Worm (Caenorhabditis elegans) whole organism, L2 larva: ENCODE measurements around the gene F10E9.3.

Experiments
- F13H6.1 ChIP-seq: sonication (generic microtip); optimal IDR thresholded peaks from 2 replicates; lab custom pipeline; 2016; ENCODE audit warnings: missing genetic modification characterization, missing compliant biosample characterization
- ZK546.5 ChIP-seq: sonication (generic microtip); optimal IDR thresholded peaks from 2 replicates; lab custom pipeline; 2017; ENCODE audit warnings: missing biosample characterization, missing genetic modification characterization
- alr-1 ChIP-seq: fragments of 150-350 bp; optimal IDR thresholded peaks from 2 replicates; lab custom pipeline; 2014; ENCODE audit warnings: missing biosample characterization, missing genetic modification characterization
- aly-2 ChIP-seq: fragments of 150-350 bp; optimal IDR thresholded peaks from 2 replicates; lab custom pipeline; 2014; ENCODE audit warnings: missing biosample characterization, missing genetic modification characterization
- ceh-82 ChIP-seq: fragments of 150-350 bp; optimal IDR thresholded peaks from 2 replicates; lab custom pipeline; 2014; ENCODE audit warnings: missing biosample characterization, missing genetic modification characterization
- dmd-4 ChIP-seq: sonication (generic microtip); optimal IDR thresholded peaks from 2 replicates; lab custom pipeline; 2017; ENCODE audit warnings: missing biosample characterization, missing genetic modification characterization
- egl-27 ChIP-seq: sonication (generic microtip); optimal IDR thresholded peaks from 3 replicates; lab custom pipeline; 2017; ENCODE audit warnings: missing biosample characterization, missing genetic modification reagents, missing genetic modification characterization
- elt-1 ChIP-seq: fragments of 150-350 bp; optimal IDR thresholded peaks from 2 replicates; lab custom pipeline; 2014; ENCODE audit warnings: missing biosample characterization, missing genetic modification characterization
- elt-3 ChIP-seq: sonication (generic microtip); optimal IDR thresholded peaks from 2 replicates; lab custom pipeline; 2017; ENCODE audit warnings: missing biosample characterization, missing genetic modification characterization
- fos-1 ChIP-seq: fragments of 150-350 bp; optimal IDR thresholded peaks from 2 replicates; lab custom pipeline; 2014; ENCODE audit warnings: missing biosample characterization, missing genetic modification characterization
- gmeb-1 ChIP-seq: fragments of 150-350 bp; optimal IDR thresholded peaks from 2 replicates; lab custom pipeline; 2014; ENCODE audit warnings: missing biosample characterization, missing genetic modification characterization
- lin-11 ChIP-seq: fragments of 150-350 bp; sonication (generic microtip); optimal IDR thresholded peaks from 2 replicates; lab custom pipeline; 2014; ENCODE audit warnings: missing biosample characterization, missing genetic modification characterization, inconsistent platforms, mixed read lengths
- lin-39 ChIP-seq: fragments of 150-350 bp; optimal IDR thresholded peaks from 2 replicates; lab custom pipeline; 2014; ENCODE audit warnings: missing biosample characterization, missing genetic modification reagents, missing genetic modification characterization
- mab-5 ChIP-seq: fragments of 150-350 bp; optimal IDR thresholded peaks from 2 replicates; lab custom pipeline; 2014; ENCODE audit warnings: missing biosample characterization, missing genetic modification characterization
- mdl-1 ChIP-seq, 2 experiments: fragments of 150-350 bp in 1 of 2; sonication (generic microtip) in 1 of 2; optimal IDR thresholded peaks; 2 replicates each; lab custom pipeline; 2017; ENCODE audit warnings: missing biosample characterization in 2 of 2, missing genetic modification characterization in 2 of 2
- nhr-10 ChIP-seq: sonication (generic microtip); optimal IDR thresholded peaks from 2 replicates; lab custom pipeline; 2017; ENCODE audit warnings: missing biosample characterization, missing genetic modification characterization
- nhr-11 ChIP-seq: fragments of 150-350 bp; optimal IDR thresholded peaks from 2 replicates; lab custom pipeline; 2014; ENCODE audit warnings: missing biosample characterization, missing genetic modification characterization
- nhr-12 ChIP-seq: fragments of 150-350 bp; optimal IDR thresholded peaks from 2 replicates; lab custom pipeline; 2014; ENCODE audit warnings: missing biosample characterization, missing genetic modification characterization
- nhr-129 ChIP-seq: fragments of 150-350 bp; optimal IDR thresholded peaks from 2 replicates; lab custom pipeline; 2014; ENCODE audit warnings: missing biosample characterization, missing genetic modification characterization
- nhr-21 ChIP-seq: fragments of 150-350 bp; optimal IDR thresholded peaks from 2 replicates; lab custom pipeline; 2014; ENCODE audit warnings: missing biosample characterization, missing genetic modification characterization
- nhr-23 ChIP-seq: fragments of 150-350 bp; optimal IDR thresholded peaks from 2 replicates; lab custom pipeline; 2014; ENCODE audit warnings: missing biosample characterization, missing genetic modification reagents, missing genetic modification characterization
- nhr-237 ChIP-seq: fragments of 150-350 bp; optimal IDR thresholded peaks from 2 replicates; lab custom pipeline; 2014; ENCODE audit warnings: missing biosample characterization, missing genetic modification characterization
- peb-1 ChIP-seq: fragments of 150-350 bp; optimal IDR thresholded peaks from 2 replicates; lab custom pipeline; 2014; ENCODE audit warnings: missing biosample characterization, missing genetic modification characterization
- sem-4 ChIP-seq: fragments of 150-350 bp; optimal IDR thresholded peaks from 2 replicates; lab custom pipeline; 2014; ENCODE audit warnings: missing biosample characterization, missing genetic modification reagents, missing genetic modification characterization
- skn-1 ChIP-seq: sonication (generic microtip); optimal IDR thresholded peaks from 2 replicates; lab custom pipeline; 2017; ENCODE audit warnings: missing biosample characterization, missing genetic modification characterization
- sma-3 ChIP-seq: sonication (generic microtip); optimal IDR thresholded peaks from 2 replicates; lab custom pipeline; 2016; ENCODE audit warnings: missing genetic modification reagents, missing genetic modification characterization, missing compliant biosample characterization
- sma-9 ChIP-seq, 2 experiments: fragments of 150-350 bp in 1 of 2; sonication (generic microtip) in 1 of 2; optimal IDR thresholded peaks; 2 replicates each; lab custom pipeline; 2014 to 2016; ENCODE audit warnings: missing genetic modification characterization in 2 of 2, mild to moderate bottlenecking in 1 of 2, missing biosample characterization in 1 of 2, missing compliant biosample characterization in 1 of 2, missing genetic modification reagents in 1 of 2, moderate library complexity in 1 of 2
- snpc-4 ChIP-seq: fragments of 150-350 bp; optimal IDR thresholded peaks from 2 replicates; lab custom pipeline; 2014; ENCODE audit warnings: missing biosample characterization, missing genetic modification characterization
- unc-39 ChIP-seq: fragments of 150-350 bp; optimal IDR thresholded peaks from 2 replicates; lab custom pipeline; 2014; ENCODE audit warnings: missing biosample characterization, missing genetic modification characterization
- unc-55 ChIP-seq: fragments of 150-350 bp; sonication (generic microtip); optimal IDR thresholded peaks from 3 replicates; lab custom pipeline; 2014; ENCODE audit warnings: missing biosample characterization, missing genetic modification reagents, missing genetic modification characterization
- unc-62 ChIP-seq: fragments of 150-350 bp; optimal IDR thresholded peaks from 2 replicates; lab custom pipeline; 2014; ENCODE audit warnings: missing biosample characterization, missing genetic modification reagents, missing genetic modification characterization
- zag-1 ChIP-seq: fragments of 150-350 bp; optimal IDR thresholded peaks from 2 replicates; lab custom pipeline; 2014; ENCODE audit warnings: missing biosample characterization, missing genetic modification characterization
- ztf-1 ChIP-seq: fragments of 200-800 bp; sonication (Bioruptor generic); conservative IDR thresholded peaks from 2 replicates; pipeline ENCODE4 v1.3.6; 2022; ENCODE audit warnings: missing genetic modification characterization, missing compliant biosample characterization
- ztf-11 ChIP-seq: sonication (generic microtip); optimal IDR thresholded peaks from 2 replicates; lab custom pipeline; 2017; ENCODE audit warnings: missing biosample characterization, missing genetic modification characterization
- ztf-4 ChIP-seq: fragments of 150-350 bp; optimal IDR thresholded peaks from 2 replicates; lab custom pipeline; 2014; ENCODE audit warnings: missing biosample characterization, missing genetic modification characterization

The F10E9.3 gene

ce11 chrIII:8289181-8289580 is 21.6 kb upstream of the F10E9.3 start:
- TF ChIP-seq mab-5 (tag; lab: Kevin White, UChicago) (no peak), unc-39 (no peak), mdl-1 (tag; optimal IDR thresholded peaks at IDR 0.05; lab: Kevin White, UChicago) (no peak), sma-3 (GFP tag; lab: Kevin White, UChicago) (no peak), lin-11 (tag; lab: Kevin White, UChicago) (no peak), nhr-23 (tag; lab: Kevin White, UChicago) (no peak), F13H6.1 (tag; lab: Kevin White, UChicago) (no peak), unc-55 (no peak), dmd-4 (tag; lab: Kevin White, UChicago) (no peak), ztf-1 (no peak), nhr-11 (no peak), sem-4 (tag; lab: Kevin White, UChicago) (no peak), skn-1 (no peak), aly-2 (tag; lab: Kevin White, UChicago) (no peak), zag-1 (tag; lab: Kevin White, UChicago) (no peak), unc-62 (GFP tag; lab: Kevin White, UChicago) (no peak), alr-1 (tag; lab: Kevin White, UChicago) (no peak), ztf-4 (no peak)

DNA sequence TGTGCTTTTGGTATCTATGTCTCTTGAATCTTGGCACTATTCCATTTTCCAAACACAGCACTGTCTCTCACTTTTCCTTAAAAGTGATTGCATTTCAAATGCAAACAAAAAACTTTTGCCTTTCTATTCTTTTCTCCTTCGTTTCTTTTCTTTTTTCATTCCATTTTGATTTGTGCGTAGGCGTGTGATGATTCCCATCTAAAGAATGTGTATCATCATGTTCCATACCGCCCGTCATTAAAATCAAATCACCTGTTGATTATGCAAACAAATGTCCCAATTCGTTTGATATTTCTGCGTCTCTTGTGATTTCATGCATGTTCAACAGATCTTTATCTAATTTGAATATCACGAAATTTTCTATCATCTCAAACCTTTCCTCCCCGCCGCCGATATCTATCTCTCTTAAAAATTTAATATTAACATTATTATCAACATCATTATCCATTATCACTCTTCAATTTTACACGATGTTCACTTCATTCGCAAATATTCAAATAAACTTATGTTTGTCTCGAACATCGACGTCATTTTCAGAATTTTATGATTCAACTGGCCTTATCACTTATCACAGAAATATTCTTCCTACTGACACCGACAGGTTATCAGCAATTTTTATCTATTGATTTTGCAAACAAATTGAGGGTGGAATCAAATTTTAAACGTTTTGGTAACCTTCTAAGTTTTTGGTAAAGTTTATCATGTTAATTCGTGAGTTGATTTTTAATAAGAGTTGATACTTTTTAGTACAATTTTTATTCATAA is 19.4 kb upstream of the F10E9.3 start:
- TF ChIP-seq egl-27: no peak
- peak; percentile 11 for TF ChIP-seq sma-9 (GFP tag; optimal IDR thresholded peaks at IDR 0.05; lab: Kevin White, UChicago)
- no peak for TF ChIP-seq sma-9 (tag; optimal IDR thresholded peaks at IDR 0.05; lab: Kevin White, UChicago)
- TF ChIP-seq gmeb-1 (tag; lab: Kevin White, UChicago): peak; percentile 10
- no peak for TF ChIP-seq lin-39 (tag; lab: Kevin White, UChicago)
- TF ChIP-seq unc-55: peak; percentile 27
- TF ChIP-seq fos-1: peak; percentile 98
- no peak for TF ChIP-seq ceh-82 (tag; lab: Kevin White, UChicago)

DNA sequence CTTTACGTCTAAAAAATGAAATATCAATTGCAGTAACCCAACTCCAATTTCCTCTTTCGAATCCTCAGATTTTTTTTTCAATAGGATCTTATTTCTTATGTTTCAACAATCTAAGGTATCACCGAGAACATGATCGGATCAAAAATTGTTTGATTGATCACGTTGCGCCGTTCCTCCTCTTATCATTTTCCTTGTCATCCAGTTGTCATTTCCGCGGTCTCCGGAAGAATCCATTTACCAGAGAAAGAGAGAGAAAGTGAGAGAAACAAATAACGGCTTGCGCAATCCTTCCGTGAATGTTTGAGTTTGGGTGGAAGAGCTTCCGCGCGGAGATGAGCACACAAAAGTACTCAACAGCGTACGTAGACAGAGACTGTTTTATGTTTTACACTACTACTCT is 17.5 kb upstream of the F10E9.3 start:
- TF ChIP-seq egl-27 (no peak), fos-1 (peak; percentile 56)

ce11 chrIII:8298216-8298920 is 12.4 kb upstream of the F10E9.3 start:
- TF ChIP-seq zag-1 (tag; lab: Kevin White, UChicago): no peak
- peak; percentile 24 for TF ChIP-seq fos-1

DNA sequence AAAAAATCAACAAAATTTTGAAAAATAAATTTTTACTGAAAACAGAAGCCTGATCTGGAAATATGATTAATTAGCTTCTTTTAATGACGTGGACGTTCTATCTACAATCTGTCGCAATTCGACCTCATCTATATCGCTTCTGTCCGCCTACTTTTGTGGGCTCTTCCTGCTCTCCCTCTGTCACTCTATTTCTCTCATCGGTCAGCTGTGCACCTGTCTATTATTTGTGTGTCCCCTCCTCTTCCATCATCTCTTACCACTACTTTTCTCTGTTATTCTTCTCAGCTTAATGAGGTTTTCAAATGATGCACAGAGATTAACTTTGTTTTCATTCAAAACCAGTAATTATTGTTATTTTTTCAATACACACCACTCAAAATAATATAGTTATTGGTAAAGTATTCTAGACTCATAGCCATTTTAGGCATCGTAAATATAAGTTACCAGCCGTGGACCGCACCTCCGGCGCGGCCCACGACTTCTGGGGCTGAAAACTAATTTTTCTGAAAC is 11.7 kb upstream of the F10E9.3 start:
- TF ChIP-seq elt-3 (no peak), ZK546.5 (tag; lab: Kevin White, UChicago) (no peak), ceh-82 (tag; lab: Kevin White, UChicago) (no peak), fos-1 (no peak), nhr-10 (tag; lab: Kevin White, UChicago) (no peak), elt-1 (tag; lab: Kevin White, UChicago) (no peak), mdl-1 (tag; optimal IDR thresholded peaks at IDR 0.05; lab: Kevin White, UChicago) (no peak), gmeb-1 (tag; lab: Kevin White, UChicago) (no peak), peb-1 (tag; lab: Kevin White, UChicago) (no peak), snpc-4 (no peak), nhr-237 (no peak), ztf-1 (no peak), nhr-12 (no peak), unc-55 (no peak), sma-9 (GFP tag; optimal IDR thresholded peaks at IDR 0.05; lab: Kevin White, UChicago) (no peak), sma-9 (tag; optimal IDR thresholded peaks at IDR 0.05; lab: Kevin White, UChicago) (no peak), F13H6.1 (tag; lab: Kevin White, UChicago) (no peak), nhr-129 (tag; lab: Kevin White, UChicago) (no peak), nhr-21 (no peak), ztf-11 (tag; lab: Kevin White, UChicago) (no peak)
